Worm (Caenorhabditis elegans): Measurements from ENCODE around the gene smz-1.

Gene smz-1

DNA sequence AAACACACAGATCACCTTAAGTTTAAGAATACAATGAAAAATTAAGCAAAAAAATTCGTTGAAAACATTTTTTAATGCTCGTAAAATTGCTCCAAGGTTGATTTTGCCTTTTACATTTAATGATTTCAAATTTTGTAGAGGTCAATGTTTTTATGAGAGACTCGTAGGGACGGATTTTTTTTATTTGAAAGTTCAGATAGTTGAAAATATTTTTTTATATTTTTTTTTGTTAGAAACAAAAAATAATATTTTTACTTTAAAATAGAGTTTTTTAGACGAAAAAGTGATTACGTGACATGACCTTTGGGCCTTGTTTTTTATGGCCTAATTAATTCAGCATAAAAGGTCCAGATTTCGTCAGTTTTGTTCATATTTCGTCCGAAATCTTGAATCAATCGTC, at the start of gene smz-1:
Gene smz-1 (plus strand): TSS at position 301 of the 400 bp plus-strand sequence.
- TF ChIP-seq nhr-23 (tag; optimal IDR thresholded peaks at IDR 0.05) (no peak), sma-9 (GFP tag; optimal IDR thresholded peaks at IDR 0.05) (no peak), sma-9 (tag; optimal IDR thresholded peaks at IDR 0.05) (no peak), nhr-77 (tag; optimal IDR thresholded peaks at IDR 0.05) (no peak), nhr-6 (tag; optimal IDR thresholded peaks at IDR 0.05) (no peak), lin-11 (tag; optimal IDR thresholded peaks at IDR 0.05) (no peak), fos-1 (tag; optimal IDR thresholded peaks at IDR 0.05) (no peak), ztf-1 (GFP tag; conservative IDR thresholded peaks at IDR 0.05) (no peak), mbf-1 (tag; optimal IDR thresholded peaks at IDR 0.05) (no peak), alr-1 (tag; optimal IDR thresholded peaks at IDR 0.05) (no peak), nhr-21 (tag; optimal IDR thresholded peaks at IDR 0.05) (no peak), unc-39 (tag; optimal IDR thresholded peaks at IDR 0.05) (no peak), elt-1 (tag; optimal IDR thresholded peaks at IDR 0.05) (no peak), peb-1 (tag; optimal IDR thresholded peaks at IDR 0.05) (no peak), nhr-10 (tag; optimal IDR thresholded peaks at IDR 0.05) (no peak), ceh-16 (tag; optimal IDR thresholded peaks at IDR 0.05) (no peak), sem-4 (tag; optimal IDR thresholded peaks at IDR 0.05) (no peak), blmp-1 (tag; optimal IDR thresholded peaks at IDR 0.05; ENCODE audit: insufficient read depth) (no peak), nhr-11 (tag; optimal IDR thresholded peaks at IDR 0.05) (no peak), dmd-4 (tag; optimal IDR thresholded peaks at IDR 0.05) (no peak), ZK546.5 (tag; optimal IDR thresholded peaks at IDR 0.05) (no peak)

- no peak for TF ChIP-seq sma-9 (GFP tag; optimal IDR thresholded peaks at IDR 0.05)
- no peak for TF ChIP-seq sma-9 (tag; optimal IDR thresholded peaks at IDR 0.05)
- TF ChIP-seq gmeb-1 (tag; optimal IDR thresholded peaks at IDR 0.05): no peak
- no peak for TF ChIP-seq nhr-23 (tag; optimal IDR thresholded peaks at IDR 0.05)
- TF ChIP-seq elt-1 (tag; optimal IDR thresholded peaks at IDR 0.05): no peak
- no peak for TF ChIP-seq lsy-2 (tag; optimal IDR thresholded peaks at IDR 0.05)
- TF ChIP-seq ceh-16 (tag; optimal IDR thresholded peaks at IDR 0.05): no peak
- TF ChIP-seq mbf-1 (tag; optimal IDR thresholded peaks at IDR 0.05): no peak
- TF ChIP-seq ZK546.5 (tag; optimal IDR thresholded peaks at IDR 0.05): no peak
- no peak for TF ChIP-seq sma-3 (GFP tag; optimal IDR thresholded peaks at IDR 0.05)
Observed at ce11 chrIV:12408625-12409024, 46.2 kb upstream of the smz-1 start, which contains the start of gene dsb-1. TSS of gene dsb-1 (plus strand) at chrIV:12408925.

DNA sequence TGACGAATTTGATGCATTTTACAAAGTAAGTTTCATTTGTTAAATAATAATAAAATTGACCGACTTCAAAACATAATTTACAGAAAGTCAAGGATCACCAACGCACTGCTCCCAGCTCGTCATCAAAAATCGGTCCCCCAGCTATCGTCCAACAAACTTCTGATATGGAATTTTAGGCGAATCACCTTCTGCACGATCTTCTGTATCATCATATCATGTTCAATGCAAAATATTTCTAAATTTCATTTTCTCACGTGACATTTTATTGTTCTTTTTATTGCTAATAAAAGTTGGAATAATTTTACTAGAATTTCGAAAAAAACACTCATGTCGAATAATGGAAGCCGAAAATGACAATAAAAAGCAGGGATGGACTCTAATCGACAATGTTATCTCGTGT, 44.7 kb upstream of the smz-1 start, which contains the start of gene acl-13:
Gene acl-13 (plus strand): TSS at position 301 of the 400 bp plus-strand sequence.
- no peak for TF ChIP-seq nhr-21 (tag; optimal IDR thresholded peaks at IDR 0.05)
- TF ChIP-seq ama-1 (optimal IDR thresholded peaks at IDR 0.05): no peak
- TF ChIP-seq nhr-25 (tag; optimal IDR thresholded peaks at IDR 0.05): no peak
- TF ChIP-seq nhr-12 (tag; optimal IDR thresholded peaks at IDR 0.05): no peak
- TF ChIP-seq mbf-1 (tag; optimal IDR thresholded peaks at IDR 0.05): no peak
- no peak for TF ChIP-seq zag-1 (tag; optimal IDR thresholded peaks at IDR 0.05)
- TF ChIP-seq elt-3 (tag; optimal IDR thresholded peaks at IDR 0.05): no peak
- no peak for TF ChIP-seq sma-9 (GFP tag; optimal IDR thresholded peaks at IDR 0.05)
- no peak for TF ChIP-seq sma-9 (tag; optimal IDR thresholded peaks at IDR 0.05)
- TF ChIP-seq nhr-237 (tag; optimal IDR thresholded peaks at IDR 0.05): no peak
- TF ChIP-seq lin-39 (tag; optimal IDR thresholded peaks at IDR 0.05): no peak
- TF ChIP-seq elt-1 (tag; optimal IDR thresholded peaks at IDR 0.05): no peak

DNA sequence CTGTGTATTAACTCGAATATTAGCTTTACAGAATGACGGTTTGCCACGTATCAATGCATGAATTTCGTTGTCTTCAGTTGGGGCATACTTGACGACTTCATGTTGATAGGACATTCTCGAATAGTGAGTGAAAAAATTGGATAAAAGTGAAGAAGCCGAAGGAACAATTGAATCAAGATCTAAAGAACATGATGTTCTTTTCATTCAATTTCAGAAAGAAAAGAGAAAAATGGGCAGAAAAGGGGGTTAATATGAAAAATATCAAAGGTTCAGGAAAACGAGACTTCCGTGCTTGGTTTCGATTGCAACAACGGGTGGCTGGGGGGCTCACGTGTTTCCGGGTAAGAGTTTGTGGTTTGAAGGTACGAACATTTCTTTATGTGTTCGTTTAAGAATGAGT, 40.2 kb upstream of the smz-1 start:
- no peak for TF ChIP-seq ztf-4 (tag; optimal IDR thresholded peaks at IDR 0.05)
- no peak for TF ChIP-seq nhr-10 (tag; optimal IDR thresholded peaks at IDR 0.05)
- TF ChIP-seq nhr-23 (tag; optimal IDR thresholded peaks at IDR 0.05): no peak
- no peak for TF ChIP-seq ama-1 (optimal IDR thresholded peaks at IDR 0.05)
- TF ChIP-seq lin-39 (tag; optimal IDR thresholded peaks at IDR 0.05): no peak
- TF ChIP-seq sem-4 (tag; optimal IDR thresholded peaks at IDR 0.05): no peak
- TF ChIP-seq nhr-12 (tag; optimal IDR thresholded peaks at IDR 0.05): no peak
- TF ChIP-seq ztf-1 (GFP tag; conservative IDR thresholded peaks at IDR 0.05): no peak
- no peak for TF ChIP-seq egl-27 (tag; optimal IDR thresholded peaks at IDR 0.05)
- TF ChIP-seq F13H6.1 (tag; optimal IDR thresholded peaks at IDR 0.05): no peak
- no peak for TF ChIP-seq peb-1 (tag; optimal IDR thresholded peaks at IDR 0.05)
- no peak for TF ChIP-seq ztf-11 (tag; optimal IDR thresholded peaks at IDR 0.05)
- TF ChIP-seq nhr-77 (tag; optimal IDR thresholded peaks at IDR 0.05): no peak
